Fruit fly (Drosophila melanogaster): ENCODE measurements around the gene Mst84B.
A peak's percentile ranks its signal among the peaks of the same experiment; 100 is the strongest.

The Mst84B gene

dm6 chr3R:7107713-7108588 is 46.0 kb downstream of the Mst84B start (continued):
- TF ChIP-seq CG11398 (GFP tag; optimal IDR thresholded peaks at IDR 0.05) (peak; percentile 33), insv (GFP tag; optimal IDR thresholded peaks at IDR 0.05) (peak in 1 of 2 experiments; percentile 48), Mes4 (GFP tag; optimal IDR thresholded peaks at IDR 0.05) (peak; percentile 45), Antp (GFP tag; optimal IDR thresholded peaks at IDR 0.05) (no peak), CG3281 (GFP tag; optimal IDR thresholded peaks at IDR 0.05) (peak; percentile 2), Trl (optimal IDR thresholded peaks at IDR 0.05) (peak; percentile 83 to 97), Trl (GFP tag; optimal IDR thresholded peaks at IDR 0.05) (peak; percentile 39), ATbp (GFP tag; optimal IDR thresholded peaks at IDR 0.05) (peak; percentile 45), D19A (tag; optimal IDR thresholded peaks at IDR 0.05) (peak; percentile 51), HLHmδ (GFP tag; optimal IDR thresholded peaks at IDR 0.05) (peak; percentile 37), CG18262 (tag; optimal IDR thresholded peaks at IDR 0.05) (peak; percentile 39), CG18599 (GFP tag; optimal IDR thresholded peaks at IDR 0.05) (peak; percentile 15), Jarid2 (GFP tag; optimal IDR thresholded peaks at IDR 0.05) (peak; percentile 52), bab2 (GFP tag; optimal IDR thresholded peaks at IDR 0.05) (peak; percentile 23), lmd (GFP tag; IDR thresholded peaks at IDR 0.05) (no peak), CG1647 (GFP tag; optimal IDR thresholded peaks at IDR 0.05) (peak; percentile 19), yki (optimal IDR thresholded peaks at IDR 0.05) (peak; percentile 96), kni (GFP tag; optimal IDR thresholded peaks at IDR 0.05) (peak; percentile 38), CG15601 (tag; optimal IDR thresholded peaks at IDR 0.05) (no peak), Ssrp (tag; optimal IDR thresholded peaks at IDR 0.05) (peak; percentile 45), CG4854 (GFP tag; optimal IDR thresholded peaks at IDR 0.05) (no peak), CG18011 (GFP tag; optimal IDR thresholded peaks at IDR 0.05) (no peak), grau (tag; optimal IDR thresholded peaks at IDR 0.05) (peak; percentile 3), CG4360 (GFP tag; IDR thresholded peaks at IDR 0.05) (no peak), CG1602 (GFP tag; optimal IDR thresholded peaks at IDR 0.05) (no peak), Ravus (GFP tag; IDR thresholded peaks at IDR 0.05) (no peak), shn (GFP tag; optimal IDR thresholded peaks at IDR 0.05) (peak; percentile 9), BtbVII (GFP tag; optimal IDR thresholded peaks at IDR 0.05) (peak; percentile 27), Hr51 (GFP tag; optimal IDR thresholded peaks at IDR 0.05) (peak in 1 of 2 experiments; percentile 14), gro (GFP tag; optimal IDR thresholded peaks at IDR 0.05) (peak; percentile 36), Fer1 (GFP tag; optimal IDR thresholded peaks at IDR 0.05) (no peak), oc (tag; optimal IDR thresholded peaks at IDR 0.05) (peak; percentile 10), CG10979 (tag; optimal IDR thresholded peaks at IDR 0.05) (no peak)

dm6 chr3R:7108589-7109312 is 46.8 kb downstream of the Mst84B start:
- TF ChIP-seq CG11723 (GFP tag; optimal IDR thresholded peaks at IDR 0.05) (peak; percentile 87), phol (tag; optimal IDR thresholded peaks at IDR 0.05) (peak; percentile 98), MTF-1 (GFP tag; optimal IDR thresholded peaks at IDR 0.05; ENCODE audit: borderline replicate concordance) (peak; percentile 91), pnt (GFP tag; optimal IDR thresholded peaks at IDR 0.05) (peak; percentile 88), CG3726 (GFP tag; IDR thresholded peaks at IDR 0.05) (no peak), CG2678 (tag; optimal IDR thresholded peaks at IDR 0.05) (peak; percentile 96), E2f2 (GFP tag; IDR thresholded peaks at IDR 0.05) (no peak), Six4 (GFP tag; optimal IDR thresholded peaks at IDR 0.05) (peak; percentile 96), Drgx (GFP tag; IDR thresholded peaks at IDR 0.05) (no peak), ro (GFP tag; IDR thresholded peaks at IDR 0.05) (no peak), yki (optimal IDR thresholded peaks at IDR 0.05) (no peak), CG12299 (tag; optimal IDR thresholded peaks at IDR 0.05) (peak; percentile 84), CG4328 (GFP tag; optimal IDR thresholded peaks at IDR 0.05) (peak; percentile 88), chn (GFP tag; optimal IDR thresholded peaks at IDR 0.05) (peak; percentile 95), CG1233 (GFP tag; optimal IDR thresholded peaks at IDR 0.05) (peak; percentile 93), psq (GFP tag; optimal IDR thresholded peaks at IDR 0.05) (peak; percentile 81), crc (GFP tag; optimal IDR thresholded peaks at IDR 0.05) (peak; percentile 75)

Data from whole organism, embryonic.